Worm (Caenorhabditis elegans) whole organism, L4/young adult: Measurements from ENCODE around the gene ZK896.4.

Source experiments
- W03F9.2 ChIP-seq: fragments of 150-350 bp; optimal IDR thresholded peaks from 2 replicates; lab custom pipeline; 2014; ENCODE audit warnings: missing biosample characterization, missing genetic modification characterization
- dao-5 ChIP-seq: sonication (generic microtip); optimal IDR thresholded peaks from 2 replicates; lab custom pipeline; 2016; ENCODE audit warnings: missing genotype, missing genetic modification characterization, moderate library complexity, missing compliant biosample characterization
- him-1 ChIP-seq: sonication (generic microtip); optimal IDR thresholded peaks from 2 replicates; lab custom pipeline; 2016; ENCODE audit warnings: missing genotype, missing genetic modification reagents, missing genetic modification characterization, missing compliant biosample characterization

ZK896.4 gene

ce11 chrIV:12883190-12883589, at the start of gene ZK896.4:
Gene ZK896.4 (minus strand): TSS chrIV:12883290.
- no peak for TF ChIP-seq him-1 (tag; lab: Kevin White, UChicago)
- no peak for TF ChIP-seq dao-5 (tag; lab: Kevin White, UChicago)
- no peak for TF ChIP-seq W03F9.2

- TF ChIP-seq W03F9.2: no peak
These were observed 43.5 kb upstream of the ZK896.4 start, which contains the start of gene srlf-5 for ce11 chrIV:12926639-12927038. Gene srlf-5 (minus strand): TSS chrIV:12926739.

- TF ChIP-seq W03F9.2 (no peak), dao-5 (tag; lab: Kevin White, UChicago) (no peak), him-1 (tag; lab: Kevin White, UChicago) (no peak)
These were observed 41.2 kb upstream of the ZK896.4 start, which contains the start of gene srlf-4 for ce11 chrIV:12924332-12924731. Gene srlf-4 (minus strand): TSS chrIV:12924432.

- TF ChIP-seq W03F9.2 (no peak), him-1 (tag; lab: Kevin White, UChicago) (no peak), dao-5 (tag; lab: Kevin White, UChicago) (no peak)
These were observed 37.9 kb upstream of the ZK896.4 start, which contains the start of gene C32H11.4 for ce11 chrIV:12921027-12921426. Gene C32H11.4 (plus strand): TSS chrIV:12921264.

ce11 chrIV:12920553-12920952, 37.5 kb upstream of the ZK896.4 start:
- TF ChIP-seq him-1 (tag; lab: Kevin White, UChicago): no peak
- TF ChIP-seq dao-5 (tag; lab: Kevin White, UChicago): no peak
- TF ChIP-seq W03F9.2: no peak

ce11 chrIV:12918256-12918655, 35.2 kb upstream of the ZK896.4 start, which contains the start of gene C32H11.3:
Gene C32H11.3 (plus strand): TSS chrIV:12918556.
- TF ChIP-seq him-1 (tag; lab: Kevin White, UChicago) (no peak), W03F9.2 (no peak), dao-5 (tag; lab: Kevin White, UChicago) (no peak)

ce11 chrIV:12915479-12915878, 32.4 kb upstream of the ZK896.4 start, which contains the start of gene srz-15:
Gene srz-15 (plus strand): TSS chrIV:12915779.
- no peak for TF ChIP-seq dao-5 (tag; lab: Kevin White, UChicago)
- TF ChIP-seq him-1 (tag; lab: Kevin White, UChicago): no peak
- no peak for TF ChIP-seq W03F9.2

ce11 chrIV:12914532-12915019, 31.5 kb upstream of the ZK896.4 start, which contains the start of gene irg-6:
Gene irg-6 (minus strand): TSS chrIV:12914969.
- TF ChIP-seq him-1 (tag; lab: Kevin White, UChicago): no peak
- TF ChIP-seq dao-5 (tag; lab: Kevin White, UChicago): no peak
- TF ChIP-seq W03F9.2: no peak

ce11 chrIV:12911990-12912389, 28.9 kb upstream of the ZK896.4 start, which contains the start of gene K08D8.5:
Gene K08D8.5 (minus strand): TSS chrIV:12912129.
- no peak for TF ChIP-seq him-1 (tag; lab: Kevin White, UChicago)
- no peak for TF ChIP-seq dao-5 (tag; lab: Kevin White, UChicago)
- no peak for TF ChIP-seq W03F9.2

ce11 chrIV:12909871-12910270, 26.8 kb upstream of the ZK896.4 start, which contains the start of gene K08D8.4:
Gene K08D8.4 (minus strand): TSS chrIV:12909998.
- no peak for TF ChIP-seq W03F9.2
- TF ChIP-seq dao-5 (tag; lab: Kevin White, UChicago): no peak
- TF ChIP-seq him-1 (tag; lab: Kevin White, UChicago): no peak

ce11 chrIV:12906529-12906928, 23.4 kb upstream of the ZK896.4 start, which contains the start of gene K08D8.3:
Gene K08D8.3 (minus strand): TSS chrIV:12906659.
- no peak for TF ChIP-seq W03F9.2

ce11 chrIV:12903687-12904086, 20.6 kb upstream of the ZK896.4 start:
- TF ChIP-seq W03F9.2 (no peak), dao-5 (tag; lab: Kevin White, UChicago) (no peak), him-1 (tag; lab: Kevin White, UChicago) (no peak)

- TF ChIP-seq him-1 (tag; lab: Kevin White, UChicago): no peak
- no peak for TF ChIP-seq dao-5 (tag; lab: Kevin White, UChicago)
- TF ChIP-seq W03F9.2: no peak
These were observed 19.5 kb upstream of the ZK896.4 start, which contains the start of gene K08D8.2 for ce11 chrIV:12902430-12903110. Gene K08D8.2 (plus strand): TSS chrIV:12903060.

ce11 chrIV:12901602-12902001, 18.5 kb upstream of the ZK896.4 start:
- TF ChIP-seq him-1 (tag; lab: Kevin White, UChicago) (no peak), W03F9.2 (no peak), dao-5 (tag; lab: Kevin White, UChicago) (no peak)
